Fruit fly (Drosophila melanogaster) whole organism, embryonic: ENCODE results near the gene CG44261.

ENCODE experiments used
- Asciz ChIP-seq: fragments of 200-800 bp; sonication (Bioruptor generic); optimal IDR thresholded peaks from 2 replicates; lab custom pipeline; 2017; ENCODE audit warnings: missing biosample characterization, mild to moderate bottlenecking, missing genetic modification characterization, missing genetic modification reagents
- CG10565 ChIP-seq: fragments of 200-800 bp; sonication (Bioruptor generic); optimal IDR thresholded peaks from 3 replicates; lab custom pipeline; 2016; ENCODE audit warnings: missing biosample characterization, mild to moderate bottlenecking, missing genetic modification characterization
- CG10959 ChIP-seq: fragments of 200-800 bp; sonication (Bioruptor generic); IDR thresholded peaks from 2 replicates; pipeline ENCODE4 v1.3.6; 2022; ENCODE audit warnings: missing biosample characterization, missing genetic modification characterization
- CG14050 ChIP-seq: fragments of 200-800 bp; sonication (Bioruptor generic); IDR thresholded peaks from 3 replicates; pipeline ENCODE4 v1.3.6; 2022; ENCODE audit warnings: missing biosample characterization, missing genetic modification characterization
- CG15011 ChIP-seq: fragments of 200-800 bp; sonication (Bioruptor generic); optimal IDR thresholded peaks from 3 replicates; lab custom pipeline; 2018; ENCODE audit warnings: missing biosample characterization, mild to moderate bottlenecking, missing genetic modification characterization
- CG16813 ChIP-seq: fragments of 200-800 bp; sonication (Bioruptor generic); IDR thresholded peaks from 3 replicates; pipeline ENCODE4 v1.3.6; 2022; ENCODE audit warnings: missing biosample characterization, missing genetic modification characterization; ENCODE audit not compliant: partially characterized antibody
- CG17802 ChIP-seq: fragments of 200-800 bp; sonication (Bioruptor generic); optimal IDR thresholded peaks from 2 replicates; lab custom pipeline; 2018; ENCODE audit warnings: missing biosample characterization, mild to moderate bottlenecking, missing genetic modification characterization, moderate library complexity
- CG18599 ChIP-seq: fragments of 200-800 bp; sonication (Bioruptor generic); optimal IDR thresholded peaks from 3 replicates; lab custom pipeline; 2017; ENCODE audit warnings: missing biosample characterization, missing genetic modification characterization, mild to moderate bottlenecking, moderate library complexity, missing genetic modification reagents
- CG2120 ChIP-seq: fragments of 200-800 bp; sonication (Bioruptor generic); optimal IDR thresholded peaks from 3 replicates; lab custom pipeline; 2016; ENCODE audit warnings: missing biosample characterization, missing genetic modification characterization
- CG31388 ChIP-seq: fragments of 200-800 bp; sonication (Bioruptor generic); optimal IDR thresholded peaks from 2 replicates; lab custom pipeline; 2016; ENCODE audit warnings: missing biosample characterization, missing genetic modification characterization
- CG33557 ChIP-seq: fragments of 200-800 bp; sonication (Bioruptor generic); optimal IDR thresholded peaks from 2 replicates; lab custom pipeline; 2019; ENCODE audit warnings: missing biosample characterization, mild to moderate bottlenecking, missing genetic modification characterization, moderate library complexity
- CG3407 ChIP-seq: fragments of 200-800 bp; sonication (Bioruptor generic); optimal IDR thresholded peaks from 2 replicates; lab custom pipeline; 2018; ENCODE audit warnings: missing biosample characterization, mild to moderate bottlenecking, missing genetic modification characterization
- CG34224 ChIP-seq: fragments of 200-800 bp; sonication (Bioruptor generic); IDR thresholded peaks from 3 replicates; pipeline ENCODE4 v1.3.6; 2022; ENCODE audit warnings: missing biosample characterization, missing genetic modification characterization; ENCODE audit not compliant: partially characterized antibody
- CG4360 ChIP-seq: fragments of 200-800 bp; sonication (Bioruptor generic); IDR thresholded peaks from 2 replicates; pipeline ENCODE4 v1.3.6; 2022; ENCODE audit warnings: missing biosample characterization, missing genetic modification characterization
- CG6689 ChIP-seq: fragments of 200-800 bp; sonication (Bioruptor generic); IDR thresholded peaks from 2 replicates; pipeline ENCODE4 v1.3.6; 2022; ENCODE audit warnings: missing biosample characterization, missing genetic modification characterization
- CG7963 ChIP-seq: fragments of 200-800 bp; sonication (Bioruptor generic); IDR thresholded peaks from 3 replicates; pipeline ENCODE4 v1.3.6; 2022; ENCODE audit warnings: missing biosample characterization, missing genetic modification characterization; ENCODE audit not compliant: partially characterized antibody
- CG8478 ChIP-seq: fragments of >200 bp; optimal IDR thresholded peaks from 2 replicates; lab custom pipeline; 2018
- CG8944 ChIP-seq: fragments of 200-800 bp; sonication (Bioruptor generic); optimal IDR thresholded peaks from 3 replicates; lab custom pipeline; 2016; ENCODE audit warnings: missing biosample characterization, missing genetic modification characterization
- Dek ChIP-seq: fragments of 200-800 bp; sonication (Bioruptor generic); optimal IDR thresholded peaks from 3 replicates; lab custom pipeline; 2019; ENCODE audit warnings: missing biosample characterization, mild to moderate bottlenecking, missing genetic modification characterization, moderate library complexity
- Drgx ChIP-seq: fragments of 200-800 bp; sonication (Bioruptor generic); IDR thresholded peaks from 2 replicates; pipeline ENCODE4 v1.3.6; 2022; ENCODE audit warnings: missing biosample characterization, missing genetic modification characterization
- HLH3B ChIP-seq: fragments of 200-800 bp; sonication (Bioruptor generic); IDR thresholded peaks from 2 replicates; pipeline ENCODE4 v1.3.6; 2022; ENCODE audit warnings: missing biosample characterization, missing genetic modification characterization
- HLHmδ ChIP-seq: fragments of 200-800 bp; sonication (Bioruptor generic); optimal IDR thresholded peaks from 2 replicates; lab custom pipeline; 2018; ENCODE audit warnings: missing biosample characterization, mild to moderate bottlenecking, missing genetic modification characterization, moderate library complexity
- HmgD ChIP-seq: fragments of 200-800 bp; sonication (Bioruptor generic); optimal IDR thresholded peaks from 3 replicates; lab custom pipeline; 2016; ENCODE audit warnings: missing biosample characterization, missing genetic modification characterization
- Hmr ChIP-seq: fragments of 200-800 bp; sonication (Bioruptor generic); optimal IDR thresholded peaks from 3 replicates; lab custom pipeline; 2017; ENCODE audit warnings: mild to moderate bottlenecking, missing biosample characterization, missing genetic modification reagents, missing genetic modification characterization
- Lpt ChIP-seq: fragments of >200 bp; optimal IDR thresholded peaks from 2 replicates; lab custom pipeline; 2018; ENCODE audit warnings: missing biosample characterization, missing genetic modification characterization
- Myb ChIP-seq: fragments of 200-800 bp; sonication (Bioruptor generic); optimal IDR thresholded peaks from 2 replicates; lab custom pipeline; 2016; ENCODE audit warnings: missing biosample characterization, missing genetic modification characterization
- NC2β ChIP-seq: fragments of 200-800 bp; sonication (Bioruptor generic); optimal IDR thresholded peaks from 2 replicates; lab custom pipeline; 2016; ENCODE audit warnings: missing biosample characterization, missing genetic modification characterization
- PHDP ChIP-seq: fragments of 200-800 bp; sonication (Bioruptor generic); optimal IDR thresholded peaks from 3 replicates; lab custom pipeline; 2018; ENCODE audit warnings: missing biosample characterization, mild to moderate bottlenecking, missing genetic modification characterization, moderate library complexity
- Poxn ChIP-seq: fragments of 200-800 bp; sonication (Bioruptor generic); IDR thresholded peaks from 2 replicates; pipeline ENCODE4 v1.3.6; 2022; ENCODE audit warnings: missing biosample characterization, missing genetic modification characterization
- abd-A ChIP-seq: fragments of 200-800 bp; sonication (Bioruptor generic); optimal IDR thresholded peaks from 3 replicates; lab custom pipeline; 2019; ENCODE audit warnings: missing biosample characterization, mild to moderate bottlenecking, missing genetic modification characterization, moderate library complexity
- ase ChIP-seq: fragments of 200-800 bp; sonication (Bioruptor generic); IDR thresholded peaks from 3 replicates; pipeline ENCODE4 v1.3.6; 2022; ENCODE audit warnings: missing biosample characterization, missing genetic modification characterization
- cato ChIP-seq: fragments of 200-800 bp; sonication (Bioruptor generic); optimal IDR thresholded peaks from 2 replicates; lab custom pipeline; 2016; ENCODE audit warnings: missing biosample characterization, missing genetic modification characterization, borderline replicate concordance
- crp ChIP-seq, 2 experiments: fragments of 200-800 bp; sonication (Bioruptor generic); optimal IDR thresholded peaks; 2 replicates in 1 of 2; 3 replicates in 1 of 2; lab custom pipeline; 2017; ENCODE audit warnings: missing biosample characterization in 2 of 2, missing genetic modification characterization in 2 of 2, mild to moderate bottlenecking in 1 of 2, moderate library complexity in 1 of 2
- ewg ChIP-seq: fragments of 200-800 bp; sonication (Bioruptor generic); optimal IDR thresholded peaks from 3 replicates; lab custom pipeline; 2017; ENCODE audit warnings: mild to moderate bottlenecking, missing biosample characterization, missing genetic modification reagents, missing genetic modification characterization
- fd64A ChIP-seq: fragments of 200-800 bp; sonication (Bioruptor generic); optimal IDR thresholded peaks from 3 replicates; lab custom pipeline; 2018; ENCODE audit warnings: missing biosample characterization, mild to moderate bottlenecking, missing genetic modification characterization
- jigr1 ChIP-seq: fragments of 200-800 bp; sonication (Bioruptor generic); IDR thresholded peaks from 3 replicates; pipeline ENCODE4 v1.3.6; 2022; ENCODE audit warnings: missing biosample characterization, missing genetic modification characterization
- jumu ChIP-seq: fragments of 200-800 bp; sonication (Bioruptor generic); optimal IDR thresholded peaks from 3 replicates; lab custom pipeline; 2016; ENCODE audit warnings: missing biosample characterization, missing genetic modification characterization
- ken ChIP-seq: fragments of 200-800 bp; sonication (Bioruptor generic); IDR thresholded peaks from 3 replicates; pipeline ENCODE4 v1.3.6; 2022; ENCODE audit warnings: missing biosample characterization, missing genetic modification characterization
- mld ChIP-seq: fragments of 200-800 bp; sonication (Bioruptor generic); IDR thresholded peaks from 3 replicates; pipeline ENCODE4 v1.3.6; 2022; ENCODE audit warnings: missing biosample characterization, missing genetic modification characterization; ENCODE audit not compliant: partially characterized antibody
- p53 ChIP-seq: fragments of 200-800 bp; sonication (Bioruptor generic); optimal IDR thresholded peaks from 2 replicates; lab custom pipeline; 2016; ENCODE audit warnings: missing biosample characterization, missing genetic modification characterization
- pros ChIP-seq: fragments of 200-800 bp; sonication (Bioruptor generic); optimal IDR thresholded peaks from 3 replicates; lab custom pipeline; 2019; ENCODE audit warnings: missing biosample characterization, mild to moderate bottlenecking, missing genetic modification characterization, moderate library complexity
- rib ChIP-seq: fragments of 200-800 bp; sonication (Bioruptor generic); IDR thresholded peaks from 2 replicates; pipeline ENCODE4 v1.3.6; 2022; ENCODE audit warnings: missing biosample characterization, missing genetic modification characterization
- shn ChIP-seq: fragments of 200-800 bp; sonication (Bioruptor generic); optimal IDR thresholded peaks from 3 replicates; lab custom pipeline; 2016; ENCODE audit warnings: missing biosample characterization, missing genetic modification characterization
- sob ChIP-seq: fragments of 200-800 bp; sonication (Bioruptor generic); IDR thresholded peaks from 2 replicates; pipeline ENCODE4 v1.3.6; 2022; ENCODE audit warnings: missing biosample characterization, missing genetic modification characterization
- stwl ChIP-seq: fragments of 200-800 bp; sonication (Bioruptor generic); optimal IDR thresholded peaks from 3 replicates; lab custom pipeline; 2018; ENCODE audit warnings: missing biosample characterization, mild to moderate bottlenecking, missing genetic modification characterization, moderate library complexity
- tgo ChIP-seq: fragments of 200-800 bp; sonication (Bioruptor generic); IDR thresholded peaks from 3 replicates; pipeline ENCODE4 v1.3.6; 2022; ENCODE audit warnings: missing biosample characterization, missing genetic modification characterization
- usp ChIP-seq: fragments of >200 bp; optimal IDR thresholded peaks from 2 replicates; lab custom pipeline; 2017; ENCODE audit warnings: missing biosample characterization, missing genetic modification characterization
- vfl ChIP-seq: fragments of 200-800 bp; sonication (Bioruptor generic); optimal IDR thresholded peaks from 2 replicates; lab custom pipeline; 2016; ENCODE audit warnings: missing biosample characterization, missing genetic modification characterization
- wor ChIP-seq: fragments of 200-800 bp; sonication (Bioruptor generic); IDR thresholded peaks from 2 replicates; pipeline ENCODE4 v1.3.6; 2022; ENCODE audit warnings: missing biosample characterization, missing genetic modification characterization
- zfh2 ChIP-seq: fragments of 200-800 bp; sonication (Bioruptor generic); optimal IDR thresholded peaks from 2 replicates; lab custom pipeline; 2016; ENCODE audit warnings: missing biosample characterization, missing genetic modification characterization

The CG44261 gene

dm6 chr3R:9378644-9379411 is 29.1 kb downstream of the CG44261 start (continued):
- no peak for TF ChIP-seq Hmr
- TF ChIP-seq CG31388 (GFP tag; lab: Kevin White, UChicago), result no peak
- TF ChIP-seq vfl, result no peak
- TF ChIP-seq cato (GFP tag; lab: Kevin White, UChicago), result no peak
- TF ChIP-seq Asciz (GFP tag; lab: Kevin White, UChicago), result no peak
- no peak for TF ChIP-seq CG10565 (GFP tag; lab: Kevin White, UChicago)
- TF ChIP-seq Drgx, result peak; percentile 40
- TF ChIP-seq Lpt (GFP tag; lab: Kevin White, UChicago), result no peak
- TF ChIP-seq CG17802 (tag; lab: Kevin White, UChicago), result peak; percentile 24
- TF ChIP-seq CG16813 (GFP tag; lab: Robert Waterston, UW), result no peak
- no peak for TF ChIP-seq fd64A
- no peak for TF ChIP-seq sob (GFP tag; lab: Robert Waterston, UW)
- TF ChIP-seq ase (GFP tag; lab: Robert Waterston, UW), result no peak
- TF ChIP-seq stwl (tag; lab: Kevin White, UChicago), result no peak
- TF ChIP-seq CG33557 (GFP tag; lab: Kevin White, UChicago), result peak; percentile 85
- TF ChIP-seq CG8478 (lab: Kevin White, UChicago), result no peak
- TF ChIP-seq HmgD, result no peak
- no peak for TF ChIP-seq jigr1
- TF ChIP-seq CG15011, result no peak
- no peak for TF ChIP-seq Myb (GFP tag; lab: Kevin White, UChicago)
- TF ChIP-seq CG14050 (GFP tag; lab: Robert Waterston, UW), result no peak
- no peak for TF ChIP-seq crp (GFP tag; optimal IDR thresholded peaks at IDR 0.05; lab: Kevin White, UChicago)
- no peak for TF ChIP-seq CG2120
- no peak for TF ChIP-seq zfh2 (GFP tag; lab: Kevin White, UChicago)
- TF ChIP-seq CG34224 (GFP tag; lab: Robert Waterston, UW), result no peak
- TF ChIP-seq HLHmδ (GFP tag; lab: Kevin White, UChicago), result no peak
- peak; percentile 16 for TF ChIP-seq PHDP (tag; lab: Kevin White, UChicago)
- TF ChIP-seq wor, result no peak
- no peak for TF ChIP-seq usp (GFP tag; lab: Kevin White, UChicago)
- TF ChIP-seq CG4360 (GFP tag; lab: Robert Waterston, UW), result no peak
- TF ChIP-seq shn (GFP tag; lab: Kevin White, UChicago), result no peak
- no peak for TF ChIP-seq rib (GFP tag; lab: Robert Waterston, UW)
- no peak for TF ChIP-seq p53
- TF ChIP-seq CG10959 (GFP tag; lab: Robert Waterston, UW), result peak; percentile 63; the same call in 1 of the 2 replicates
- no peak for TF ChIP-seq ken
- TF ChIP-seq jumu (GFP tag; lab: Kevin White, UChicago), result no peak
- no peak for TF ChIP-seq HLH3B (GFP tag; lab: Robert Waterston, UW)
- TF ChIP-seq mld, result no peak
- TF ChIP-seq tgo (GFP tag; lab: Robert Waterston, UW), result no peak
- no peak for TF ChIP-seq Poxn (GFP tag; lab: Robert Waterston, UW)
- peak; percentile 23 for TF ChIP-seq pros (GFP tag; lab: Kevin White, UChicago)
- TF ChIP-seq NC2β, result no peak
- TF ChIP-seq CG6689, result peak; percentile 61
- no peak for TF ChIP-seq Dek (tag; lab: Kevin White, UChicago)
- peak; percentile 36 for TF ChIP-seq CG3407 (GFP tag; lab: Kevin White, UChicago)
- no peak for TF ChIP-seq CG7963 (GFP tag; lab: Robert Waterston, UW)
- no peak for TF ChIP-seq CG8944 (GFP tag; lab: Kevin White, UChicago)
- TF ChIP-seq abd-A, result no peak
- TF ChIP-seq CG18599 (GFP tag; lab: Kevin White, UChicago), result peak; percentile 34
- TF ChIP-seq ewg, result peak; percentile 40
